Fruit fly (Drosophila melanogaster) whole organism: ENCODE results near the gene Acn.

ENCODE experiments used
- CG8478 ChIP-seq: fragments of >200 bp; optimal IDR thresholded peaks from 2 replicates; lab custom pipeline; 2018; ENCODE audit warnings: inconsistent platforms
- Dll ChIP-seq: fragments of >200 bp; optimal IDR thresholded peaks from 2 replicates; lab custom pipeline; 2017
- pan ChIP-seq: fragments of >200 bp; optimal IDR thresholded peaks from 2 replicates; lab custom pipeline; 2017
- psq ChIP-seq: fragments of >200 bp; optimal IDR thresholded peaks from 2 replicates; lab custom pipeline; 2017
- usp ChIP-seq: fragments of >200 bp; optimal IDR thresholded peaks from 2 replicates; lab custom pipeline; 2017; ENCODE audit warnings: missing biosample characterization, missing genetic modification characterization, mixed read lengths

DNA sequence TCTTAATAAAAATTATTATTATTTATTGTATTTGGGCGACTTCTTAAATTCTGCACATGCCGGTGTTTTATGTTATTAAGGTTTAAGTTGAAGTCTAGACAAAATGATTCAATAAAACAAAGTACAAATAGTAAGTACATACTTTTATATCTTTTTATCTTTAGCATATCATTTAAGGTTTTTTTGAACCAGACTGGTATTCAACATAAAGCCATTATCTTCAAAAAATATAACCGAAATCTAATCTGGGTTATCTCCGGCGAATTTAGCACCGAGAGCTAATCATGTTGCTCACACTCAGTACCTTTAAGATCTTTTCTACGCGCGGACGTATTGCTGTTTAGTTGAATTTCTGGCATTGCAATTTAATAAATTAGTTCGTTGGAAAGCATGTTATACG lies 48.0 kb upstream of the Acn start, which contains the start of gene CG31792:
- no peak for TF ChIP-seq usp (GFP tag; lab: Kevin White, UChicago)
- TF ChIP-seq psq (lab: Kevin White, UChicago) = no peak
- TF ChIP-seq Dll = no peak
- TF ChIP-seq CG8478 (lab: Kevin White, UChicago) = no peak
- no peak for TF ChIP-seq pan (lab: Kevin White, UChicago)
